Worm (Caenorhabditis elegans) whole organism, early embryonic: ENCODE results near the gene pan-1.

ENCODE experiments used
- B0310.2 ChIP-seq: sonication (generic microtip); optimal IDR thresholded peaks from 2 replicates; lab custom pipeline; 2016; ENCODE audit warnings: mild to moderate bottlenecking, missing genetic modification characterization, missing compliant biosample characterization
- F13C5.2 ChIP-seq: sonication (generic microtip); optimal IDR thresholded peaks from 2 replicates; lab custom pipeline; 2017; ENCODE audit warnings: mild to moderate bottlenecking, missing genetic modification characterization, inconsistent platforms, missing compliant biosample characterization
- aly-1 ChIP-seq: sonication (generic microtip); optimal IDR thresholded peaks from 2 replicates; lab custom pipeline; 2016; ENCODE audit warnings: missing genetic modification characterization, missing compliant biosample characterization
- ama-1 ChIP-seq: fragments of 150-350 bp; optimal IDR thresholded peaks from 2 replicates; lab custom pipeline; 2014
- ceh-36 ChIP-seq: sonication (generic microtip); optimal IDR thresholded peaks from 2 replicates; lab custom pipeline; 2016; ENCODE audit warnings: missing genetic modification characterization, inconsistent platforms, missing compliant biosample characterization
- ets-7 ChIP-seq: sonication (generic microtip); optimal IDR thresholded peaks from 2 replicates; lab custom pipeline; 2016; ENCODE audit warnings: missing genotype, missing genetic modification characterization, missing compliant biosample characterization
- flt-1 ChIP-seq: fragments of 200-800 bp; sonication (Bioruptor generic); IDR thresholded peaks from 2 replicates; pipeline ENCODE4 v1.3.6; 2022; ENCODE audit warnings: missing genetic modification characterization, missing compliant biosample characterization
- hmbx-1 ChIP-seq: sonication (generic microtip); optimal IDR thresholded peaks from 2 replicates; lab custom pipeline; 2016; ENCODE audit warnings: mild to moderate bottlenecking, missing genetic modification characterization, missing compliant biosample characterization
- pes-1 ChIP-seq: fragments of 200-800 bp; sonication (Bioruptor generic); IDR thresholded peaks from 2 replicates; pipeline ENCODE4 v1.3.6; 2022; ENCODE audit warnings: missing genetic modification reagents, missing genetic modification characterization, missing compliant biosample characterization
- scrt-1 ChIP-seq: fragments of 200-800 bp; sonication (Bioruptor generic); IDR thresholded peaks from 2 replicates; pipeline ENCODE4 v1.3.6; 2022; ENCODE audit warnings: missing genetic modification characterization, missing compliant biosample characterization
- sea-1 ChIP-seq: fragments of 200-800 bp; sonication (Bioruptor generic); conservative IDR thresholded peaks from 2 replicates; pipeline ENCODE4 v1.3.6; 2022; ENCODE audit warnings: missing genetic modification characterization, missing compliant biosample characterization
- tbx-37 ChIP-seq: fragments of 200-800 bp; sonication (Bioruptor generic); conservative IDR thresholded peaks from 2 replicates; pipeline ENCODE4 v1.3.6; 2022; ENCODE audit warnings: missing genetic modification reagents, missing genetic modification characterization, missing compliant biosample characterization
- tra-4 ChIP-seq: sonication (generic microtip); optimal IDR thresholded peaks from 2 replicates; lab custom pipeline; 2017; ENCODE audit warnings: missing genetic modification characterization, missing compliant biosample characterization

- TF ChIP-seq tbx-37: no peak
- no peak for TF ChIP-seq scrt-1 (GFP tag; lab: Robert Waterston, UW)
- no peak for TF ChIP-seq B0310.2
- no peak for TF ChIP-seq pes-1 (GFP tag; lab: Robert Waterston, UW)
- no peak for TF ChIP-seq hmbx-1 (tag; lab: Kevin White, UChicago)
- TF ChIP-seq ama-1: no peak
- TF ChIP-seq F13C5.2 (tag; lab: Kevin White, UChicago): no peak
- no peak for TF ChIP-seq ets-7
- no peak for TF ChIP-seq aly-1 (tag; lab: Kevin White, UChicago)
- no peak for TF ChIP-seq ceh-36
- TF ChIP-seq tra-4 (tag; lab: Kevin White, UChicago): no peak
- TF ChIP-seq sea-1 (GFP tag; lab: Robert Waterston, UW): no peak
- no peak for TF ChIP-seq flt-1 (GFP tag; lab: Robert Waterston, UW)
Measured at ce11 chrIII:4523411-4523810, 39.1 kb upstream of the pan-1 start.
